Worm (Caenorhabditis elegans): ENCODE data around the gene twk-24.

DNA sequence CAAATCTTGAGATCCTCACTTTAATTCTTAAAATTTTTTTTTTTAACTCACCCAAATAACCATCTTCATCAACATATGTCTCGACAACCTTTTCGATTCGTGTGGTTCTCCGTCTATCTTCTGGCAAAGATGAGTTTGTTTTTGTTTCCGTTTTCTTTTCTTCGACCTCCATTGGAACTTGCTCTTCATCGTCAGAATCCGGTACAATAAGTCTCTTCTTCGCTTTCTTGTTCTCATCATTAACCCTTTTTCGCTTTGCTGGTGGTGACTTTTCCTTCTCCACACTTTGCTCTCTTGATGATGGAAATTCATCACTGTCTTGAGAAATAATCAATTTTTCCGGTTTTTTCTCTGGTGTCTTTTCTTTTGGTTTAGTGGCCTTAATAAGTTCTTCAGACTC lies 47.0 kb upstream of the twk-24 start:
- TF ChIP-seq mls-2 (tag; optimal IDR thresholded peaks at IDR 0.05) (no peak), snpc-4 (tag; optimal IDR thresholded peaks at IDR 0.05) (no peak), unc-39 (tag; optimal IDR thresholded peaks at IDR 0.05) (no peak), ces-1 (GFP tag; optimal IDR thresholded peaks at IDR 0.05) (no peak), nhr-12 (tag; optimal IDR thresholded peaks at IDR 0.05) (no peak), lin-13 (tag; optimal IDR thresholded peaks at IDR 0.05) (no peak), flh-1 (GFP tag; optimal IDR thresholded peaks at IDR 0.05) (no peak), lin-32 (GFP tag; optimal IDR thresholded peaks at IDR 0.05) (no peak), ceh-83 (GFP tag; optimal IDR thresholded peaks at IDR 0.05) (no peak), nhr-76 (tag; optimal IDR thresholded peaks at IDR 0.05) (no peak), blmp-1 (tag; optimal IDR thresholded peaks at IDR 0.05) (no peak), pha-4 (tag; optimal IDR thresholded peaks at IDR 0.05) (no peak)
